Fruit fly (Drosophila melanogaster) whole organism, embryonic: ENCODE measurements around the gene CG13252.

Experiments used
- Adf1 ChIP-seq: fragments of 200-800 bp; sonication (Bioruptor generic); IDR thresholded peaks from 2 replicates; pipeline ENCODE4 v1.3.6; 2022; ENCODE audit warnings: missing biosample characterization, missing genetic modification characterization
- CG10209 ChIP-seq: fragments of 200-800 bp; sonication (Bioruptor generic); optimal IDR thresholded peaks from 3 replicates; lab custom pipeline; 2017; ENCODE audit warnings: missing biosample characterization, mild to moderate bottlenecking, missing genetic modification characterization, missing genetic modification reagents
- CG11085 ChIP-seq: fragments of 200-800 bp; sonication (Bioruptor generic); IDR thresholded peaks from 2 replicates; pipeline ENCODE4 v1.3.6; 2022; ENCODE audit warnings: missing biosample characterization, missing genetic modification characterization
- CG11247 ChIP-seq: fragments of 200-800 bp; sonication (Bioruptor generic); IDR thresholded peaks from 2 replicates; pipeline ENCODE4 v1.3.6; 2022; ENCODE audit warnings: missing biosample characterization, missing genetic modification characterization
- CG11456 ChIP-seq: fragments of 200-800 bp; sonication (Bioruptor generic); IDR thresholded peaks from 3 replicates; pipeline ENCODE4 v1.3.6; 2022; ENCODE audit warnings: missing biosample characterization, missing genetic modification characterization
- CG11696 ChIP-seq: fragments of 200-800 bp; sonication (Bioruptor generic); IDR thresholded peaks from 2 replicates; pipeline ENCODE4 v1.3.6; 2022; ENCODE audit warnings: missing biosample characterization, missing genetic modification characterization
- CG12219 ChIP-seq: fragments of 200-800 bp; sonication (Bioruptor generic); optimal IDR thresholded peaks from 3 replicates; lab custom pipeline; 2018; ENCODE audit warnings: missing biosample characterization, mild to moderate bottlenecking, missing genetic modification characterization
- CG13424 ChIP-seq: fragments of 200-800 bp; sonication (Bioruptor generic); optimal IDR thresholded peaks from 2 replicates; lab custom pipeline; 2019; ENCODE audit warnings: missing biosample characterization, mild to moderate bottlenecking, missing genetic modification characterization, moderate library complexity
- CG13624 ChIP-seq: fragments of 200-800 bp; sonication (Bioruptor generic); optimal IDR thresholded peaks from 2 replicates; lab custom pipeline; 2016; ENCODE audit warnings: missing biosample characterization, missing genetic modification characterization
- CG17186 ChIP-seq: fragments of 200-800 bp; sonication (Bioruptor generic); optimal IDR thresholded peaks from 3 replicates; lab custom pipeline; 2017; ENCODE audit warnings: missing biosample characterization, missing genetic modification reagents, missing genetic modification characterization
- CG17385 ChIP-seq: fragments of 200-800 bp; sonication (Bioruptor generic); optimal IDR thresholded peaks from 3 replicates; lab custom pipeline; 2018; ENCODE audit warnings: missing biosample characterization, mild to moderate bottlenecking, missing genetic modification characterization
- CG18262 ChIP-seq: fragments of 200-800 bp; optimal IDR thresholded peaks from 3 replicates; lab custom pipeline; 2019; ENCODE audit warnings: missing biosample characterization, mild to moderate bottlenecking, missing genetic modification characterization, moderate library complexity
- CG18599 ChIP-seq: fragments of 200-800 bp; sonication (Bioruptor generic); optimal IDR thresholded peaks from 3 replicates; lab custom pipeline; 2017; ENCODE audit warnings: missing biosample characterization, missing genetic modification characterization, mild to moderate bottlenecking, moderate library complexity, missing genetic modification reagents
- CG2202 ChIP-seq: fragments of 200-800 bp; sonication (Bioruptor generic); optimal IDR thresholded peaks from 2 replicates; lab custom pipeline; 2018; ENCODE audit warnings: missing biosample characterization, mild to moderate bottlenecking, missing genetic modification characterization
- CG2712 ChIP-seq: fragments of 200-800 bp; optimal IDR thresholded peaks from 3 replicates; lab custom pipeline; 2019; ENCODE audit warnings: missing biosample characterization, mild to moderate bottlenecking, missing genetic modification characterization, moderate library complexity
- CG30020 ChIP-seq: fragments of 200-800 bp; optimal IDR thresholded peaks from 2 replicates; lab custom pipeline; 2019; ENCODE audit warnings: missing biosample characterization, mild to moderate bottlenecking, missing genetic modification characterization, moderate library complexity
- CG4282 ChIP-seq: fragments of 200-800 bp; sonication (Bioruptor generic); optimal IDR thresholded peaks from 2 replicates; lab custom pipeline; 2016; ENCODE audit warnings: missing biosample characterization, missing genetic modification characterization
- CG4617 ChIP-seq: fragments of 200-800 bp; sonication (Bioruptor generic); optimal IDR thresholded peaks from 3 replicates; lab custom pipeline; 2016; ENCODE audit warnings: missing biosample characterization, missing genetic modification characterization, borderline replicate concordance
- CG4707 ChIP-seq: fragments of 200-800 bp; sonication (Bioruptor generic); optimal IDR thresholded peaks from 2 replicates; lab custom pipeline; 2018; ENCODE audit warnings: missing biosample characterization, mild to moderate bottlenecking, missing genetic modification characterization, moderate library complexity
- CG4730 ChIP-seq: fragments of 200-800 bp; sonication (Bioruptor generic); IDR thresholded peaks from 2 replicates; pipeline ENCODE4 v1.3.6; 2022; ENCODE audit warnings: missing biosample characterization, missing genetic modification characterization
- CG7987 ChIP-seq: fragments of 200-800 bp; sonication (Bioruptor generic); optimal IDR thresholded peaks from 2 replicates; lab custom pipeline; 2018; ENCODE audit warnings: missing biosample characterization, mild to moderate bottlenecking, missing genetic modification characterization, moderate library complexity
- CG9932 ChIP-seq: fragments of 200-800 bp; sonication (Bioruptor generic); IDR thresholded peaks from 2 replicates; pipeline ENCODE4 v1.3.6; 2022; ENCODE audit warnings: missing biosample characterization, missing genetic modification characterization
- Ets97D ChIP-seq: fragments of 200-800 bp; sonication (Bioruptor generic); optimal IDR thresholded peaks from 3 replicates; lab custom pipeline; 2016; ENCODE audit warnings: missing biosample characterization, missing genetic modification characterization
- Gsc ChIP-seq: fragments of 200-800 bp; sonication (Bioruptor generic); IDR thresholded peaks from 2 replicates; pipeline ENCODE4 v1.3.6; 2022; ENCODE audit warnings: missing biosample characterization, missing genetic modification characterization
- H15 ChIP-seq: fragments of 200-800 bp; sonication (Bioruptor generic); IDR thresholded peaks from 3 replicates; pipeline ENCODE4 v1.3.6; 2022; ENCODE audit warnings: missing biosample characterization, missing genetic modification characterization
- Med ChIP-seq: fragments of 200-800 bp; sonication (Bioruptor generic); peaks from one replicate; lab custom pipeline; 2016; ENCODE audit warnings: missing biosample characterization, missing genetic modification characterization, mild to moderate bottlenecking, inconsistent platforms, moderate library complexity
- Mes4 ChIP-seq: fragments of 200-800 bp; sonication (Bioruptor generic); optimal IDR thresholded peaks from 2 replicates; lab custom pipeline; 2016; ENCODE audit warnings: missing biosample characterization, missing genetic modification characterization
- NC2β ChIP-seq: fragments of 200-800 bp; sonication (Bioruptor generic); optimal IDR thresholded peaks from 2 replicates; lab custom pipeline; 2016; ENCODE audit warnings: missing biosample characterization, missing genetic modification characterization
- NFAT ChIP-seq: fragments of 200-800 bp; sonication (Bioruptor generic); IDR thresholded peaks from 2 replicates; pipeline ENCODE4 v1.3.6; 2022; ENCODE audit warnings: missing biosample characterization, missing genetic modification characterization
- Oli ChIP-seq: fragments of 200-800 bp; sonication (Bioruptor generic); optimal IDR thresholded peaks from 2 replicates; lab custom pipeline; 2018; ENCODE audit warnings: missing biosample characterization, mild to moderate bottlenecking, missing genetic modification characterization, moderate library complexity
- Pdp1 ChIP-seq, 2 experiments: fragments of 200-800 bp; sonication (Bioruptor generic); optimal IDR thresholded peaks; 3 replicates each; lab custom pipeline; 2016; ENCODE audit warnings: missing biosample characterization in 2 of 2, missing genetic modification characterization in 2 of 2, mild to moderate bottlenecking in 1 of 2, moderate library complexity in 1 of 2
- Xbp1 ChIP-seq: fragments of 200-800 bp; sonication (Bioruptor generic); optimal IDR thresholded peaks from 3 replicates; lab custom pipeline; 2016; ENCODE audit warnings: missing biosample characterization, mild to moderate bottlenecking, missing genetic modification characterization
- abd-A ChIP-seq: fragments of 200-800 bp; sonication (Bioruptor generic); optimal IDR thresholded peaks from 3 replicates; lab custom pipeline; 2019; ENCODE audit warnings: missing biosample characterization, mild to moderate bottlenecking, missing genetic modification characterization, moderate library complexity
- ash1 ChIP-seq: fragments of 200-800 bp; sonication (Bioruptor generic); optimal IDR thresholded peaks from 2 replicates; lab custom pipeline; 2018; ENCODE audit warnings: missing biosample characterization, mild to moderate bottlenecking, missing genetic modification characterization
- caup ChIP-seq: fragments of 200-800 bp; sonication (Bioruptor generic); optimal IDR thresholded peaks from 3 replicates; lab custom pipeline; 2017; ENCODE audit warnings: missing biosample characterization, mild to moderate bottlenecking, missing genetic modification characterization, moderate library complexity; ENCODE audit not compliant: severe bottlenecking
- danr ChIP-seq: fragments of 200-800 bp; sonication (Bioruptor generic); IDR thresholded peaks from 2 replicates; pipeline ENCODE4 v1.3.6; 2022; ENCODE audit warnings: missing biosample characterization, missing genetic modification characterization
- ewg ChIP-seq: fragments of 200-800 bp; sonication (Bioruptor generic); optimal IDR thresholded peaks from 3 replicates; lab custom pipeline; 2017; ENCODE audit warnings: mild to moderate bottlenecking, missing biosample characterization, missing genetic modification reagents, missing genetic modification characterization
- exex ChIP-seq: fragments of 200-800 bp; sonication (Bioruptor generic); optimal IDR thresholded peaks from 4 replicates; lab custom pipeline; 2018; ENCODE audit warnings: missing biosample characterization, mild to moderate bottlenecking, missing genetic modification characterization, moderate library complexity
- fd3F ChIP-seq: fragments of 200-800 bp; sonication (Bioruptor generic); optimal IDR thresholded peaks from 2 replicates; lab custom pipeline; 2018; ENCODE audit warnings: missing biosample characterization, mild to moderate bottlenecking, missing genetic modification characterization, moderate library complexity
- nerfin-1 ChIP-seq: fragments of 200-800 bp; sonication (Bioruptor generic); optimal IDR thresholded peaks from 3 replicates; lab custom pipeline; 2019; ENCODE audit warnings: missing biosample characterization, mild to moderate bottlenecking, missing genetic modification characterization, moderate library complexity
- odd ChIP-seq: fragments of 200-800 bp; sonication (Bioruptor generic); optimal IDR thresholded peaks from 2 replicates; lab custom pipeline; 2017; ENCODE audit warnings: missing biosample characterization, mild to moderate bottlenecking, missing genetic modification characterization
- pros ChIP-seq: fragments of 200-800 bp; sonication (Bioruptor generic); optimal IDR thresholded peaks from 3 replicates; lab custom pipeline; 2019; ENCODE audit warnings: missing biosample characterization, mild to moderate bottlenecking, missing genetic modification characterization, moderate library complexity
- sna ChIP-seq: fragments of 200-800 bp; sonication (Bioruptor generic); IDR thresholded peaks from 2 replicates; pipeline ENCODE4 v1.3.6; 2022; ENCODE audit warnings: missing biosample characterization, missing genetic modification characterization; ENCODE audit not compliant: partially characterized antibody
- sug ChIP-seq: fragments of 200-800 bp; optimal IDR thresholded peaks from 2 replicates; lab custom pipeline; 2019; ENCODE audit warnings: missing biosample characterization, mild to moderate bottlenecking, missing genetic modification characterization, moderate library complexity
- ttk ChIP-seq: fragments of 200-800 bp; sonication (Bioruptor generic); IDR thresholded peaks from 2 replicates; pipeline ENCODE4 v2.1.2; 2022; ENCODE audit warnings: missing biosample characterization, missing genetic modification characterization
- unpg ChIP-seq: fragments of 200-800 bp; sonication (Bioruptor generic); optimal IDR thresholded peaks from 3 replicates; lab custom pipeline; 2018; ENCODE audit warnings: missing biosample characterization, mild to moderate bottlenecking, missing genetic modification characterization, moderate library complexity
- vvl ChIP-seq: fragments of 200-800 bp; sonication (Bioruptor generic); IDR thresholded peaks from 2 replicates; pipeline ENCODE4 v1.3.6; 2022; ENCODE audit warnings: missing biosample characterization, missing genetic modification characterization
- yki ChIP-seq: fragments of >200 bp; optimal IDR thresholded peaks from 3 replicates; lab custom pipeline; 2018

The CG13252 gene

DNA sequence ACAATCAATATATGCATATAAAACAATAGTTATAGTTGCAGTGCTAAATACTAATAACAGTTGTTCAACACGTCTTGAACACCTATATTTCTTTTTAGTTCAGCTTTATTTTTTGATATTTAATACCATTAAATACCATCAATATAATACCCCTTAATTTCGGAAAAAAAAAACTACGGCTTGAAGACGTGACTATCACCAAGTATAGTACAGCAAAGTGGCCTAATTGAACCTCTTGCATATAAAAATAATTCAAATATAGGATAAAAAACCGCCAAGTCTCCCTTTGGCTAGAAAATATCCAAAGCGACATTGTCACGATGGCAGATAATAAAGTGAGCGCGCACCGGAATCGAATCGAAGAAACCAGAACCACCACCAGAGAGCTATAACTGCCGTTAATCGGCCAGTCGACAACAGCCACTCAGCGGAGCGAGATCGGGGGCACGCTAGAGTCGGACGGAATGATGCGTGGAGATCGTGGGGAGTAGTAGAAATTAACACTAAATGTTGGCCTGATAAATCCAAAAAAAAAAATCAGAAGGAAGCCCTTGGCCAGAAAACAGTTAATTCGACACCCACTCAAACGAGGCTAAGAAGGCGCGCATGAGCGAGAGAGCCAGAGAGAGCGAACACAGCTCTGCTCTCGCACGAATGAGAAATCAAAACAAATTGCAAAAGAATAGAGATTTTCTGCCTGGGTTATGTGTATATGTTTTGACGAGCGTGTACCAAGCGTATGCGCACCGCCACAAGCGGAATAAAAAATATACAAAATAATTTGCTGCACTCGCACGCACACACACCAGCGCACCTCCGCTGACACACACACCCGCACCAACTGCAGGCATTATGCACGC lies 54.7 kb downstream of the CG13252 start (continued):
- TF ChIP-seq CG11456 (GFP tag; lab: Robert Waterston, UW) (no peak), Adf1 (GFP tag; lab: Robert Waterston, UW) (peak; percentile 16; the same call in 1 of the 2 replicates), CG30020 (peak; percentile 19), CG4282 (GFP tag; lab: Kevin White, UChicago) (no peak), Xbp1 (GFP tag; lab: Kevin White, UChicago) (peak; percentile 21), CG11696 (0 out of 2 replicates have a peak, but pooled peaks have one; percentile 16), Oli (peak; percentile 59), CG13624 (GFP tag; lab: Kevin White, UChicago) (no peak), Mes4 (no peak), Med (peak; percentile 84), ash1 (no peak), caup (peak; percentile 32), abd-A (tag; lab: Kevin White, UChicago) (no peak), CG13424 (peak; percentile 50), unpg (GFP tag; lab: Kevin White, UChicago) (peak; percentile 8), CG4730 (GFP tag; lab: Robert Waterston, UW) (no peak), yki (peak; percentile 72), CG9932 (peak; percentile 29), odd (GFP tag; lab: Kevin White, UChicago) (peak; percentile 40), CG4707 (GFP tag; lab: Kevin White, UChicago) (no peak), CG4617 (GFP tag; lab: Kevin White, UChicago) (no peak), Gsc (GFP tag; lab: Robert Waterston, UW) (no peak), nerfin-1 (tag; lab: Kevin White, UChicago) (peak; percentile 5), CG12219 (GFP tag; lab: Kevin White, UChicago) (peak; percentile 20), CG10209 (GFP tag; lab: Kevin White, UChicago) (peak; percentile 12), ttk (GFP tag; lab: Robert Waterston, UW) (no peak), H15 (GFP tag; lab: Robert Waterston, UW) (no peak), exex (peak; percentile 5), CG2202 (tag; lab: Kevin White, UChicago) (no peak), sug (peak; percentile 73), CG7987 (peak; percentile 57), sna (GFP tag; lab: Robert Waterston, UW) (peak; percentile 45), Ets97D (GFP tag; lab: Kevin White, UChicago) (no peak), pros (GFP tag; lab: Kevin White, UChicago) (peak; percentile 55), ewg (peak; percentile 90), CG2712 (tag; lab: Kevin White, UChicago) (peak; percentile 56), Pdp1 (GFP tag; optimal IDR thresholded peaks at IDR 0.05; lab: Kevin White, UChicago) (peak; percentile 4 to 65), fd3F (GFP tag; lab: Kevin White, UChicago) (no peak), CG17186 (GFP tag; lab: Kevin White, UChicago) (peak; percentile 26), CG18599 (GFP tag; lab: Kevin White, UChicago) (peak; percentile 40), danr (GFP tag; lab: Robert Waterston, UW) (no peak), NC2β (GFP tag; lab: Kevin White, UChicago) (peak; percentile 48), CG11085 (GFP tag; lab: Robert Waterston, UW) (no peak), CG17385 (GFP tag; lab: Kevin White, UChicago) (peak; percentile 19), vvl (GFP tag; lab: Robert Waterston, UW) (peak; percentile 68), NFAT (GFP tag; lab: Robert Waterston, UW) (0 out of 2 replicates have a peak, but pooled peaks have one; percentile 36), CG11247 (0 out of 2 replicates have a peak, but pooled peaks have one; percentile 15), CG18262 (tag; lab: Kevin White, UChicago) (peak; percentile 67)
